Fruit fly (Drosophila melanogaster) whole organism, prepupa: Measurements from ENCODE around the gene CG32719.

Source experiments
- CG11902 ChIP-seq: fragments of 200-800 bp; sonication (Bioruptor generic); optimal IDR thresholded peaks from 3 replicates; lab custom pipeline; 2016; ENCODE audit warnings: missing biosample characterization, missing genetic modification characterization
- CG31627 ChIP-seq: fragments of 200-800 bp; sonication (Bioruptor generic); optimal IDR thresholded peaks from 3 replicates; lab custom pipeline; 2016; ENCODE audit warnings: missing biosample characterization, missing genetic modification characterization
- CG6854 ChIP-seq: fragments of 200-800 bp; sonication (Bioruptor generic); optimal IDR thresholded peaks from 2 replicates; lab custom pipeline; 2017; ENCODE audit warnings: missing biosample characterization, mild to moderate bottlenecking, missing genetic modification characterization
- Hr38 ChIP-seq: sonication (Bioruptor generic); optimal IDR thresholded peaks from 2 replicates; lab custom pipeline; 2016; ENCODE audit warnings: missing biosample characterization, missing genetic modification characterization
- Met ChIP-seq: fragments of 200-800 bp; sonication (Bioruptor generic); optimal IDR thresholded peaks from 3 replicates; lab custom pipeline; 2016; ENCODE audit warnings: missing biosample characterization, missing genetic modification characterization

- TF ChIP-seq CG31627, result no peak
- TF ChIP-seq Hr38 (GFP tag; lab: Kevin White, UChicago), result no peak
- no peak for TF ChIP-seq Met (GFP tag; lab: Kevin White, UChicago)
- no peak for TF ChIP-seq CG11902 (GFP tag; lab: Kevin White, UChicago)
- no peak for TF ChIP-seq CG6854
These were observed 59.5 kb downstream of the CG32719 start for dm6 chrX:7488254-7488653.
